Worm (Caenorhabditis elegans) whole organism, L3 larva: Measurements from ENCODE around the gene hot-9.
"Not testable (repeated sequence)": the region's sequence is repeated elsewhere in the genome, so short reads cannot be mapped to it uniquely, and the experiment has no call there.

Source experiments
- R02D3.7 ChIP-seq: fragments of 150-350 bp; optimal IDR thresholded peaks from 2 replicates; lab custom pipeline; 2014; ENCODE audit warnings: missing biosample characterization, missing genetic modification characterization
- ZK546.5 ChIP-seq: sonication (generic microtip); optimal IDR thresholded peaks from 2 replicates; lab custom pipeline; 2017; ENCODE audit warnings: missing biosample characterization, missing genetic modification characterization
- aly-2 ChIP-seq: fragments of 150-350 bp; optimal IDR thresholded peaks from 2 replicates; lab custom pipeline; 2014; ENCODE audit warnings: missing biosample characterization, missing genetic modification characterization
- ceh-16 ChIP-seq: sonication (generic microtip); optimal IDR thresholded peaks from 2 replicates; lab custom pipeline; 2017; ENCODE audit warnings: missing biosample characterization, missing genetic modification characterization
- ceh-28 ChIP-seq: fragments of 150-350 bp; optimal IDR thresholded peaks from 2 replicates; lab custom pipeline; 2014; ENCODE audit warnings: missing biosample characterization, missing genetic modification reagents, missing genetic modification characterization
- ceh-82 ChIP-seq: fragments of 150-350 bp; optimal IDR thresholded peaks from 2 replicates; lab custom pipeline; 2014; ENCODE audit warnings: missing biosample characterization, missing genetic modification characterization
- ceh-9 ChIP-seq: sonication (generic microtip); optimal IDR thresholded peaks from 2 replicates; lab custom pipeline; 2018; ENCODE audit warnings: missing biosample characterization, missing genetic modification characterization
- daf-12 ChIP-seq: fragments of 150-350 bp; optimal IDR thresholded peaks from 2 replicates; lab custom pipeline; 2014; ENCODE audit warnings: missing biosample characterization, missing genetic modification reagents, missing genetic modification characterization
- egl-27 ChIP-seq: sonication (generic microtip); optimal IDR thresholded peaks from 4 replicates; lab custom pipeline; 2017; ENCODE audit warnings: missing biosample characterization, missing genetic modification reagents, missing genetic modification characterization
- egl-5 ChIP-seq: fragments of 150-350 bp; optimal IDR thresholded peaks from 2 replicates; lab custom pipeline; 2017; ENCODE audit warnings: missing biosample characterization, missing genetic modification reagents, missing genetic modification characterization, inconsistent platforms
- elt-1 ChIP-seq: fragments of 150-350 bp; optimal IDR thresholded peaks from 2 replicates; lab custom pipeline; 2014; ENCODE audit warnings: missing biosample characterization, missing genetic modification characterization
- elt-3 ChIP-seq, 3 experiments: fragments of 150-350 bp in 1 of 3; sonication (generic microtip) in 2 of 3; optimal IDR thresholded peaks; 2 replicates in 2 of 3; 4 replicates in 1 of 3; lab custom pipeline; 2014 to 2017; ENCODE audit warnings: missing biosample characterization in 3 of 3, missing genetic modification characterization in 3 of 3
- eor-1 ChIP-seq, 2 experiments: fragments of 150-350 bp; optimal IDR thresholded peaks; 2 replicates each; lab custom pipeline; 2014 to 2018; ENCODE audit warnings: missing biosample characterization in 2 of 2, missing genetic modification characterization in 2 of 2
- fkh-10 ChIP-seq: sonication (generic microtip); optimal IDR thresholded peaks from 2 replicates; lab custom pipeline; 2017; ENCODE audit warnings: missing biosample characterization, missing genetic modification reagents, missing genetic modification characterization
- fkh-2 ChIP-seq: fragments of 150-350 bp; optimal IDR thresholded peaks from 2 replicates; lab custom pipeline; 2014; ENCODE audit warnings: missing biosample characterization, missing genetic modification reagents, missing genetic modification characterization
- fos-1 ChIP-seq: fragments of 150-350 bp; optimal IDR thresholded peaks from 2 replicates; lab custom pipeline; 2014; ENCODE audit warnings: missing biosample characterization, missing genetic modification characterization
- jun-1 ChIP-seq: fragments of 150-350 bp; optimal IDR thresholded peaks from 2 replicates; lab custom pipeline; 2014; ENCODE audit warnings: missing biosample characterization, missing genetic modification reagents, missing genetic modification characterization
- lin-15B ChIP-seq: fragments of 150-350 bp; optimal IDR thresholded peaks from 2 replicates; lab custom pipeline; 2014; ENCODE audit warnings: missing biosample characterization, missing genetic modification characterization
- lin-39 ChIP-seq: fragments of 150-350 bp; optimal IDR thresholded peaks from 2 replicates; lab custom pipeline; 2018; ENCODE audit warnings: missing biosample characterization, missing genetic modification reagents, missing genetic modification characterization
- lsy-12 ChIP-seq: sonication (generic microtip); optimal IDR thresholded peaks from 2 replicates; lab custom pipeline; 2016; ENCODE audit warnings: mild to moderate bottlenecking, missing genetic modification characterization, missing compliant biosample characterization
- mdl-1 ChIP-seq: fragments of 150-350 bp; optimal IDR thresholded peaks from 2 replicates; lab custom pipeline; 2014; ENCODE audit warnings: missing biosample characterization, missing genetic modification characterization
- mml-1 ChIP-seq: fragments of 150-350 bp; sonication (generic microtip); optimal IDR thresholded peaks from 3 replicates; lab custom pipeline; 2014; ENCODE audit warnings: missing biosample characterization, missing genetic modification characterization
- nfya-1 ChIP-seq: sonication (generic microtip); optimal IDR thresholded peaks from 2 replicates; lab custom pipeline; 2017; ENCODE audit warnings: missing genetic modification characterization, mild to moderate bottlenecking, missing compliant biosample characterization, antibody characterized with exemption, moderate library complexity; ENCODE audit not compliant: insufficient read depth
- nhr-11 ChIP-seq: fragments of 150-350 bp; optimal IDR thresholded peaks from 2 replicates; lab custom pipeline; 2014; ENCODE audit warnings: missing biosample characterization, missing genetic modification characterization
- nhr-12 ChIP-seq: fragments of 150-350 bp; optimal IDR thresholded peaks from 2 replicates; lab custom pipeline; 2014; ENCODE audit warnings: missing biosample characterization, missing genetic modification characterization
- nhr-23 ChIP-seq: fragments of 150-350 bp; optimal IDR thresholded peaks from 2 replicates; lab custom pipeline; 2014; ENCODE audit warnings: missing biosample characterization, missing genetic modification reagents, missing genetic modification characterization
- nhr-237 ChIP-seq: fragments of 150-350 bp; optimal IDR thresholded peaks from 2 replicates; lab custom pipeline; 2014; ENCODE audit warnings: missing biosample characterization, missing genetic modification characterization
- nhr-25 ChIP-seq: sonication (generic microtip); optimal IDR thresholded peaks from 2 replicates; lab custom pipeline; 2017; ENCODE audit warnings: missing biosample characterization, missing genetic modification characterization
- nhr-43 ChIP-seq: sonication (generic microtip); optimal IDR thresholded peaks from 2 replicates; lab custom pipeline; 2016; ENCODE audit warnings: mild to moderate bottlenecking, missing genetic modification characterization, missing compliant biosample characterization; ENCODE audit not compliant: poor library complexity, severe bottlenecking
- nhr-67 ChIP-seq: fragments of 150-350 bp; optimal IDR thresholded peaks from 2 replicates; lab custom pipeline; 2014; ENCODE audit warnings: missing biosample characterization, missing genetic modification characterization
- nhr-76 ChIP-seq: fragments of 150-350 bp; sonication (generic microtip); optimal IDR thresholded peaks from 5 replicates; lab custom pipeline; 2014; ENCODE audit warnings: missing biosample characterization, missing genetic modification characterization
- nhr-77 ChIP-seq: fragments of 150-350 bp; optimal IDR thresholded peaks from 2 replicates; lab custom pipeline; 2014; ENCODE audit warnings: missing biosample characterization, missing genetic modification characterization
- pqm-1 ChIP-seq: fragments of 150-350 bp; optimal IDR thresholded peaks from 2 replicates; lab custom pipeline; 2017; ENCODE audit warnings: missing biosample characterization, missing genetic modification characterization, inconsistent platforms
- snpc-4 ChIP-seq: fragments of 150-350 bp; optimal IDR thresholded peaks from 2 replicates; lab custom pipeline; 2014; ENCODE audit warnings: missing biosample characterization, missing genetic modification characterization
- tbx-2 ChIP-seq: sonication (generic microtip); optimal IDR thresholded peaks from 2 replicates; lab custom pipeline; 2016; ENCODE audit warnings: mild to moderate bottlenecking, missing genetic modification characterization, missing compliant biosample characterization
- unc-39 ChIP-seq: sonication (generic microtip); optimal IDR thresholded peaks from 4 replicates; lab custom pipeline; 2017; ENCODE audit warnings: missing biosample characterization, missing genetic modification characterization
- unc-62 ChIP-seq: fragments of 150-350 bp; sonication (generic microtip); optimal IDR thresholded peaks from 4 replicates; lab custom pipeline; 2014; ENCODE audit warnings: missing biosample characterization, missing genetic modification reagents, missing genetic modification characterization
- ztf-11 ChIP-seq: fragments of 150-350 bp; optimal IDR thresholded peaks from 2 replicates; lab custom pipeline; 2014; ENCODE audit warnings: missing biosample characterization, missing genetic modification characterization

Gene hot-9

DNA sequence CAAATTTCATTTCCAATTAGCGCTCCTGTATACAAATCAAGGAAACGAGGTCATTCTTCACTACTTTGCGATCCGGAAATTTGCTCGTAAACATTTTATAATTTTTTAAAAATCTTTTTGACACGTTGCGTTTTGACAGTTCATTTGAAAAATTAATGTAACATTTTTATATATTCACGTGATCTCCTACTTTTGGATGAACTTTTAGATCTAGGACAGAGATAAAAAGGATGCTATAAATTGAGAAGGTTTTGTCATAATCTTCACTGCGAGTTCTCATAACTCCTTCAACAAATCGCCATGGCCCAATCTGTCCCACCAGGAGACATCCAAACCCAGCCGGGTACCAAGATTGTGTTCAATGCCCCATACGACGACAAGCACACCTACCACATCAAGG is 17.0 kb upstream of the hot-9 start, which contains the start of gene msp-57:
TSS of gene msp-57 (plus strand) at position 301 of the 400 bp plus-strand sequence.
- not testable (repeated sequence) for TF ChIP-seq lsy-12, jun-1, mml-1 (tag; lab: Kevin White, UChicago)

DNA sequence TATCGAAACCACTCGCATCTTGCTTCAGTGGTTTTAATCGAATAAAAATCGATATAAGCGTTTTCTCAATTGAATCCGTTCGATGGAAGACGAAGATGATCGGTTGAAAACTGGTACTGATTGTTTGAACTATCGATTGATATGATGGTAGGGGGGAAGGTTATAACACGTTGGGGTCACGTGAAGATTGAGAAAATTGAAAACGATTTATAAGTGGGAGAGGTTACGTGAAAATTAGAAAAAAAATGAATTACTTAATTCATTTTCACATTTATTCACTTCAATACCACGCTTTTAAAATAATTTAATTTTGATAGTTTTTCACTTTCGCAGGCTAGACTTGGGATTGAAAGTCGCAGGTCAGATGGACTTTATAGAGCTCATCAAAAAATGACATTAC is 15.7 kb upstream of the hot-9 start, which contains the start of gene C09B9.7:
TSS of gene C09B9.7 (minus strand) at position 101 of the 400 bp plus-strand sequence.
- TF ChIP-seq ceh-16 (tag; lab: Kevin White, UChicago) = no peak
- no peak for TF ChIP-seq ztf-11 (tag; lab: Kevin White, UChicago)
- TF ChIP-seq aly-2 (tag; lab: Kevin White, UChicago) = no peak
- TF ChIP-seq fos-1 (tag; lab: Kevin White, UChicago) = no peak
- TF ChIP-seq nfya-1 (tag; lab: Kevin White, UChicago) = no peak
- TF ChIP-seq tbx-2 (tag; lab: Kevin White, UChicago) = no peak
- TF ChIP-seq fkh-10 = no peak
- TF ChIP-seq ZK546.5 (tag; lab: Kevin White, UChicago) = no peak
- TF ChIP-seq lin-39 = no peak
- no peak for TF ChIP-seq nhr-67 (tag; lab: Kevin White, UChicago)
- TF ChIP-seq nhr-43 (tag; lab: Kevin White, UChicago) = no peak
- no peak for TF ChIP-seq R02D3.7 (tag; lab: Kevin White, UChicago)

DNA sequence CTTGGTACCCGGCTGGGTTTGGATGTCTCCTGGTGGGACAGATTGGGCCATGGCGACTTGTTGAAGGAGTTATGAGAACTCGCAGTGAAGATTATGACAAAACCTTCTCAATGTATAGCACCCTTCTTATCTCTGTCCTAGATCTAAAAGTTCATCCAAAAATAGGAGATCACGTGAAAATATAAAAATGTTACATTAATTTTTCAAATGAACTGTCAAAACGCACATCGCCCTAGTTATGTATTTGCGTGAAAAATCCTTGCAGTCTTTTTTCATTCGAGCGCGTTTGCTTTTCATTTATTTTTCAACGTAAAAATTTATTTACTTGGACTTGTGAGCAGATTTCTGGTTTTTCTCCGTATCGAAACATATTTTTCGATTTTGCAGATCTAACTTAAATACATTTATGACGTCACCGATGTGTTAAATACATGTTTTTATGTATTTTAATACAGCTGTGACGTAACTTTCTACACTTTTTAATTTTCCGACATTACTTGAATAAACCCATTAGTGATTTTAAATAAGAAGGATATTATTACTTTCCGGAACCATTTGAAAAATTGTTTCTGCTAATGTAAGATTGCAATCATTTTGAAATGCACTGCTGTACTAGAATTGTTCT is 10.8 kb upstream of the hot-9 start, which contains the start of gene msp-55:
TSS of gene msp-55 (minus strand) at position 51 of the 625 bp plus-strand sequence.
- TF ChIP-seq nfya-1 (tag; lab: Kevin White, UChicago) (no peak), egl-27 (tag; lab: Kevin White, UChicago) (no peak), unc-39 (tag; lab: Kevin White, UChicago) (no peak), snpc-4 (tag; lab: Kevin White, UChicago) (no peak), nhr-76 (no peak), ceh-9 (no peak), elt-1 (tag; lab: Kevin White, UChicago) (no peak), nhr-25 (no peak), pqm-1 (no peak)
- TF ChIP-seq, all 47 proteins: peak for 0

DNA sequence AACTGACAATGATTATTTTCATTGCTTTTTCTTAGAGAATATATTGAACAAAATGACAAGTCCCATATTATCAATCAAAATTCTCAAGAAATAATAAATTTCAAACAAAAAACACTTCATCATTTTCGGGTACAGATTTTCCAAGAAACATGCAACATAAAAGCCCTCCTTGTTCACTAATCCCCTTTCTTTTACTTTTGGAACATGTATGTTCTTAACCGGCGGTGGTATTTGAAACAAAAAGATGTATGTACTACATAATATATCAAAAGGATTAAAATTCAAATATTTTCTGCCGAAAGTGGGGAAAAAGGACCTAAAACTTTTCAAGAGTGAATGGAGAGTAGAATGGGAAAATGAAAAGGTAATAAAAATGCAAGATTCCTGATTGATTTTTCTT is 9.0 kb upstream of the hot-9 start:
- TF ChIP-seq nhr-11 = no peak
- no peak for TF ChIP-seq nhr-43 (tag; lab: Kevin White, UChicago)
- TF ChIP-seq egl-5 (tag; lab: Kevin White, UChicago) = no peak
- no peak for TF ChIP-seq nfya-1 (tag; lab: Kevin White, UChicago)
- TF ChIP-seq lin-15B (tag; lab: Kevin White, UChicago) = no peak
- TF ChIP-seq pqm-1 = no peak
- TF ChIP-seq fkh-2 (tag; lab: Kevin White, UChicago) = no peak
- no peak for TF ChIP-seq ceh-28 (tag; lab: Kevin White, UChicago)

DNA sequence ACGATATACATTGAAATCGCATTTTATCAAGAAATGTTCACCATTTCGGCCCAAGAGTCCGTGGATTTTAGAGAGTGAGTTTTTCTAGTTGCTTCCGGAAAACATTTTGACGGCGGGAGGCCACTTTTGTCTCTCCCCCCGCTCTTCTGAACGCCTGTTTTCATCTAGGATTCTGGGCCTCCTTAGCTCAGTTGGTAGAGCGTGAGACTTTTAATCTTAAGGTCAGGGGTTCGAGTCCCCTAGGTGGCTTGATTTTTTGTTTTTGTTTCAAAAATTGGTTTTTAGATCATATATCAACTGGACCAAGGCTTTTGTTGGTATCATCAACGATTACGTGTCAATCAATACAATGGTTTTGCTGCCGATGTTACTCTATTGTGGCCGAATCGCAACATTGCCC is 6.5 kb downstream of the hot-9 start:
- TF ChIP-seq snpc-4 (tag; lab: Kevin White, UChicago) = peak; percentile 35
- no peak for TF ChIP-seq tbx-2 (tag; lab: Kevin White, UChicago)
- TF ChIP-seq, all 47 proteins: peak for 1

DNA sequence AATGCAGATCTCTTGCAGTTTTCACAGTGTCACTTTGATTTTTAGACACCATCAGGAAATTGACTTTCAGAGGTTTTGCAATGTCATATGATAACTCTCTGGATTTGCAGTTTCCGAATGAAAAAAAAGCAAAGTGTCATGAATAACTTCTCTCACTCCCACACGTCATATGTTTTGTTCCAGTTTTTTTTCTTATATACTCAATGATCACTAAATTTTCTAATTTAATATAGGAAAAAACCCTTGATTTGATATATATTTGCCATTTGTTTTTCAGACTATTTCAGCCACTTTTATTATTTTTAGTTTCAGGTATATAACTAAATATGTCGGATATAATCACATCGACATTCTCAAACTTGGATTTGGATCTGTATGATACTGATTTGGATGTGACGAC is 7.8 kb downstream of the hot-9 start, which contains the start of gene C09B9.1:
TSS of gene C09B9.1 (plus strand) at position 301 of the 400 bp plus-strand sequence.
- TF ChIP-seq eor-1 (tag; optimal IDR thresholded peaks at IDR 0.05; lab: Kevin White, UChicago) (no peak), ZK546.5 (tag; lab: Kevin White, UChicago) (no peak), nhr-12 (tag; lab: Kevin White, UChicago) (no peak), daf-12 (tag; lab: Kevin White, UChicago) (no peak), nfya-1 (tag; lab: Kevin White, UChicago) (no peak), nhr-237 (tag; lab: Kevin White, UChicago) (no peak), elt-3 (tag; optimal IDR thresholded peaks at IDR 0.05; lab: Kevin White, UChicago) (no peak), nhr-23 (no peak), egl-27 (tag; lab: Kevin White, UChicago) (no peak), nhr-77 (tag; lab: Kevin White, UChicago) (no peak), elt-1 (tag; lab: Kevin White, UChicago) (no peak), egl-5 (tag; lab: Kevin White, UChicago) (no peak), nhr-11 (no peak), nhr-25 (no peak), fkh-10 (no peak), tbx-2 (tag; lab: Kevin White, UChicago) (no peak), unc-62 (GFP tag; lab: Kevin White, UChicago) (no peak), mdl-1 (no peak), lin-39 (no peak), ceh-82 (tag; lab: Kevin White, UChicago) (no peak)
